Worm (Caenorhabditis elegans) whole organism, young adult: ENCODE measurements around the gene K06A9.1.

ENCODE experiments used
- F33H1.4 ChIP-seq: fragments of 200-800 bp; sonication (Bioruptor generic); IDR thresholded peaks from 2 replicates; pipeline ENCODE4 v1.3.6; 2022; ENCODE audit warnings: missing genetic modification reagents, missing genetic modification characterization, missing compliant biosample characterization
- F37B4.10 ChIP-seq: fragments of 200-800 bp; sonication (Bioruptor generic); IDR thresholded peaks from 2 replicates; pipeline ENCODE4 v1.3.6; 2022; ENCODE audit warnings: missing genetic modification characterization, missing compliant biosample characterization
- F39B2.1 ChIP-seq: fragments of 200-800 bp; sonication (Bioruptor generic); IDR thresholded peaks from 2 replicates; pipeline ENCODE4 v1.3.6; 2022; ENCODE audit warnings: missing genetic modification reagents, missing genetic modification characterization, missing compliant biosample characterization
- F55B11.4 ChIP-seq: sonication (generic microtip); optimal IDR thresholded peaks from 2 replicates; lab custom pipeline; 2016; ENCODE audit warnings: missing compliant biosample characterization, missing genetic modification characterization, borderline replicate concordance; ENCODE audit not compliant: insufficient read depth
- F57C9.4 ChIP-seq: sonication (generic microtip); optimal IDR thresholded peaks from 2 replicates; lab custom pipeline; 2017; ENCODE audit warnings: mild to moderate bottlenecking, missing genetic modification characterization, missing compliant biosample characterization
- T07F8.4 ChIP-seq: sonication (generic microtip); optimal IDR thresholded peaks from 2 replicates; lab custom pipeline; 2016; ENCODE audit warnings: mild to moderate bottlenecking, missing genetic modification characterization, moderate library complexity, missing compliant biosample characterization
- Y56A3A.18 ChIP-seq: fragments of 200-800 bp; sonication (Bioruptor generic); IDR thresholded peaks from 2 replicates; pipeline ENCODE4 v1.3.6; 2022; ENCODE audit warnings: missing genetic modification reagents, missing genetic modification characterization, missing compliant biosample characterization
- ama-1 ChIP-seq, 3 experiments: fragments of 150-350 bp in 1 of 3; sonication (generic microtip) in 2 of 3; optimal IDR thresholded peaks; 2 replicates each; lab custom pipeline; 2014 to 2018; ENCODE audit warnings: missing biosample characterization in 2 of 3, missing genetic modification characterization in 2 of 3, missing genetic modification reagents in 2 of 3
- bed-1 ChIP-seq: fragments of 200-800 bp; sonication (Bioruptor generic); IDR thresholded peaks from 2 replicates; pipeline ENCODE4 v1.3.6; 2022; ENCODE audit warnings: missing genetic modification reagents, missing genetic modification characterization, missing compliant biosample characterization
- cebp-1 ChIP-seq, 2 experiments: fragments of 200-800 bp in 1 of 2; sonication (Bioruptor generic) in 1 of 2; sonication (generic microtip) in 1 of 2; IDR thresholded peaks in 1 of 2; optimal IDR thresholded peaks in 1 of 2; 2 replicates each; pipeline versions ENCODE4 v1.3.6 to Lab custom; 2017 to 2022; ENCODE audit warnings: missing compliant biosample characterization in 2 of 2, missing genetic modification characterization in 2 of 2, mild to moderate bottlenecking in 1 of 2, missing genetic modification reagents in 1 of 2, moderate library complexity in 1 of 2
- ceh-100 ChIP-seq: fragments of 200-800 bp; sonication (Bioruptor generic); IDR thresholded peaks from 2 replicates; pipeline ENCODE4 v1.3.6; 2022; ENCODE audit warnings: missing genetic modification reagents, missing genetic modification characterization, missing compliant biosample characterization
- ceh-40 ChIP-seq: fragments of 200-800 bp; sonication (Bioruptor generic); IDR thresholded peaks from 2 replicates; pipeline ENCODE4 v1.3.6; 2022; ENCODE audit warnings: missing genetic modification characterization, missing compliant biosample characterization
- ceh-91 ChIP-seq: fragments of 200-800 bp; sonication (Bioruptor generic); IDR thresholded peaks from 2 replicates; pipeline ENCODE4 v1.3.6; 2022; ENCODE audit warnings: missing genetic modification reagents, missing genetic modification characterization, missing compliant biosample characterization
- dox-1 ChIP-seq: fragments of 200-800 bp; sonication (Bioruptor generic); IDR thresholded peaks from 2 replicates; pipeline ENCODE4 v1.3.6; 2022; ENCODE audit warnings: missing genetic modification reagents, missing genetic modification characterization, missing compliant biosample characterization
- egl-44 ChIP-seq: fragments of 200-800 bp; sonication (Bioruptor generic); IDR thresholded peaks from 2 replicates; pipeline ENCODE4 v1.3.6; 2022; ENCODE audit warnings: missing genetic modification reagents, missing genetic modification characterization, missing compliant biosample characterization
- fkh-3 ChIP-seq: sonication (generic microtip); optimal IDR thresholded peaks from 2 replicates; lab custom pipeline; 2016; ENCODE audit warnings: mild to moderate bottlenecking, missing genetic modification characterization, missing compliant biosample characterization
- hlh-12 ChIP-seq: sonication (generic microtip); optimal IDR thresholded peaks from 2 replicates; lab custom pipeline; 2016; ENCODE audit warnings: missing genetic modification characterization, missing compliant biosample characterization
- hmg-20 ChIP-seq: fragments of 200-800 bp; sonication (Bioruptor generic); IDR thresholded peaks from 2 replicates; pipeline ENCODE4 v1.3.6; 2022; ENCODE audit warnings: missing genetic modification reagents, missing genetic modification characterization, missing compliant biosample characterization
- lag-1 ChIP-seq: fragments of 200-800 bp; sonication (Bioruptor generic); IDR thresholded peaks from 2 replicates; pipeline ENCODE4 v1.3.6; 2022; ENCODE audit warnings: missing genetic modification reagents, missing genetic modification characterization, missing compliant biosample characterization
- lin-26 ChIP-seq: fragments of 200-800 bp; sonication (Bioruptor generic); IDR thresholded peaks from 2 replicates; pipeline ENCODE4 v1.3.6; 2022; ENCODE audit warnings: missing genetic modification reagents, missing genetic modification characterization, missing compliant biosample characterization
- lin-40 ChIP-seq: sonication (generic microtip); optimal IDR thresholded peaks from 2 replicates; lab custom pipeline; 2016; ENCODE audit warnings: missing genetic modification characterization, mild to moderate bottlenecking, missing compliant biosample characterization, missing genotype, missing genetic modification reagents
- lin-54 ChIP-seq: fragments of 200-800 bp; sonication (Bioruptor generic); optimal IDR thresholded peaks from 2 replicates; lab custom pipeline; 2018; ENCODE audit warnings: mild to moderate bottlenecking, missing genetic modification characterization, missing compliant biosample characterization
- lir-1 ChIP-seq: fragments of 200-800 bp; sonication (Bioruptor generic); conservative IDR thresholded peaks from 2 replicates; pipeline ENCODE4 v1.3.6; 2022; ENCODE audit warnings: missing genetic modification reagents, missing genetic modification characterization, missing compliant biosample characterization
- lsy-27 ChIP-seq: sonication (generic microtip); optimal IDR thresholded peaks from 2 replicates; lab custom pipeline; 2017; ENCODE audit warnings: missing genetic modification characterization, mild to moderate bottlenecking, missing compliant biosample characterization, antibody characterized with exemption, missing genotype, borderline replicate concordance; ENCODE audit not compliant: insufficient read depth
- madf-10 ChIP-seq: sonication (generic microtip); optimal IDR thresholded peaks from 2 replicates; lab custom pipeline; 2016; ENCODE audit warnings: mild to moderate bottlenecking, missing genetic modification characterization, missing compliant biosample characterization
- madf-8 ChIP-seq: fragments of 200-800 bp; sonication (Bioruptor generic); conservative IDR thresholded peaks from 2 replicates; pipeline ENCODE4 v1.3.6; 2022; ENCODE audit warnings: missing genetic modification reagents, missing genetic modification characterization, missing compliant biosample characterization
- nfya-2 ChIP-seq: fragments of 200-800 bp; sonication (Bioruptor generic); IDR thresholded peaks from 2 replicates; pipeline ENCODE4 v1.3.6; 2022; ENCODE audit warnings: missing genetic modification reagents, missing genetic modification characterization, missing compliant biosample characterization
- nfyb-1 ChIP-seq: fragments of 200-800 bp; sonication (Bioruptor generic); IDR thresholded peaks from 2 replicates; pipeline ENCODE4 v1.3.6; 2022; ENCODE audit warnings: missing genetic modification reagents, missing genetic modification characterization, missing compliant biosample characterization
- pbrm-1 ChIP-seq: fragments of 200-800 bp; sonication (Bioruptor generic); IDR thresholded peaks from 2 replicates; pipeline ENCODE4 v1.3.6; 2022; ENCODE audit warnings: missing genetic modification reagents, missing genetic modification characterization, missing compliant biosample characterization
- rcor-1 ChIP-seq: fragments of 200-800 bp; sonication (Bioruptor generic); IDR thresholded peaks from 2 replicates; pipeline ENCODE4 v1.3.6; 2022; ENCODE audit warnings: missing genetic modification reagents, missing genetic modification characterization, missing compliant biosample characterization
- rec-8 ChIP-seq, 2 experiments: sonication (generic microtip); optimal IDR thresholded peaks; 2 replicates each; lab custom pipeline; 2016; ENCODE audit warnings: mild to moderate bottlenecking in 2 of 2, missing genetic modification characterization in 2 of 2, missing genetic modification reagents in 2 of 2, missing genotype in 2 of 2, missing biosample characterization in 1 of 2, missing compliant biosample characterization in 1 of 2, moderate library complexity in 1 of 2
- snpc-1.3 ChIP-seq: sonication (generic microtip); optimal IDR thresholded peaks from 2 replicates; lab custom pipeline; 2017; ENCODE audit warnings: missing genetic modification characterization, mild to moderate bottlenecking, missing compliant biosample characterization, antibody characterized with exemption, moderate library complexity, missing genotype, missing genetic modification reagents; ENCODE audit not compliant: insufficient read depth
- snpc-3.4 ChIP-seq: sonication (generic microtip); optimal IDR thresholded peaks from 2 replicates; lab custom pipeline; 2017; ENCODE audit warnings: missing genetic modification characterization, mild to moderate bottlenecking, missing compliant biosample characterization, antibody characterized with exemption, moderate library complexity, missing genotype, missing genetic modification reagents
- sptf-2 ChIP-seq: fragments of 200-800 bp; sonication (Bioruptor generic); optimal IDR thresholded peaks from 2 replicates; lab custom pipeline; 2018; ENCODE audit warnings: mild to moderate bottlenecking, missing genetic modification characterization, missing compliant biosample characterization
- tbp1 ChIP-seq: fragments of 200-800 bp; sonication (Bioruptor generic); optimal IDR thresholded peaks from 2 replicates; lab custom pipeline; 2018; ENCODE audit warnings: mild to moderate bottlenecking, missing genetic modification characterization, missing compliant biosample characterization
- tlf-1 ChIP-seq: fragments of 200-800 bp; sonication (Bioruptor generic); optimal IDR thresholded peaks from 2 replicates; lab custom pipeline; 2018; ENCODE audit warnings: mild to moderate bottlenecking, missing genetic modification characterization, missing compliant biosample characterization
- unc-62 ChIP-seq: fragments of 150-350 bp; optimal IDR thresholded peaks from 2 replicates; lab custom pipeline; 2014; ENCODE audit warnings: missing biosample characterization, missing genetic modification reagents, missing genetic modification characterization
- xnd-1 ChIP-seq: sonication (generic microtip); optimal IDR thresholded peaks from 2 replicates; lab custom pipeline; 2016; ENCODE audit warnings: missing genotype, missing genetic modification reagents, missing genetic modification characterization, missing compliant biosample characterization
- zim-3 ChIP-seq: sonication (generic microtip); optimal IDR thresholded peaks from 2 replicates; lab custom pipeline; 2017; ENCODE audit warnings: mild to moderate bottlenecking, missing genetic modification characterization, moderate library complexity, missing compliant biosample characterization
- ztf-18 ChIP-seq: sonication (generic microtip); optimal IDR thresholded peaks from 2 replicates; lab custom pipeline; 2016; ENCODE audit warnings: missing genotype, mild to moderate bottlenecking, missing genetic modification characterization, missing compliant biosample characterization
- ztf-22 ChIP-seq: fragments of 200-800 bp; sonication (Bioruptor generic); optimal IDR thresholded peaks from 2 replicates; lab custom pipeline; 2018; ENCODE audit warnings: mild to moderate bottlenecking, missing genetic modification characterization, moderate library complexity, missing compliant biosample characterization
- ztf-25 ChIP-seq: fragments of 200-800 bp; sonication (Bioruptor generic); IDR thresholded peaks from 2 replicates; pipeline ENCODE4 v1.3.6; 2022; ENCODE audit warnings: missing genetic modification reagents, missing genetic modification characterization, missing compliant biosample characterization
- ztf-26 ChIP-seq: sonication (generic microtip); optimal IDR thresholded peaks from 2 replicates; lab custom pipeline; 2017; ENCODE audit warnings: missing genetic modification characterization, missing compliant biosample characterization
- ztf-6 ChIP-seq: fragments of 200-800 bp; sonication (Bioruptor generic); IDR thresholded peaks from 2 replicates; pipeline ENCODE4 v1.3.6; 2022; ENCODE audit warnings: missing genetic modification reagents, missing genetic modification characterization, missing compliant biosample characterization

The K06A9.1 gene

DNA sequence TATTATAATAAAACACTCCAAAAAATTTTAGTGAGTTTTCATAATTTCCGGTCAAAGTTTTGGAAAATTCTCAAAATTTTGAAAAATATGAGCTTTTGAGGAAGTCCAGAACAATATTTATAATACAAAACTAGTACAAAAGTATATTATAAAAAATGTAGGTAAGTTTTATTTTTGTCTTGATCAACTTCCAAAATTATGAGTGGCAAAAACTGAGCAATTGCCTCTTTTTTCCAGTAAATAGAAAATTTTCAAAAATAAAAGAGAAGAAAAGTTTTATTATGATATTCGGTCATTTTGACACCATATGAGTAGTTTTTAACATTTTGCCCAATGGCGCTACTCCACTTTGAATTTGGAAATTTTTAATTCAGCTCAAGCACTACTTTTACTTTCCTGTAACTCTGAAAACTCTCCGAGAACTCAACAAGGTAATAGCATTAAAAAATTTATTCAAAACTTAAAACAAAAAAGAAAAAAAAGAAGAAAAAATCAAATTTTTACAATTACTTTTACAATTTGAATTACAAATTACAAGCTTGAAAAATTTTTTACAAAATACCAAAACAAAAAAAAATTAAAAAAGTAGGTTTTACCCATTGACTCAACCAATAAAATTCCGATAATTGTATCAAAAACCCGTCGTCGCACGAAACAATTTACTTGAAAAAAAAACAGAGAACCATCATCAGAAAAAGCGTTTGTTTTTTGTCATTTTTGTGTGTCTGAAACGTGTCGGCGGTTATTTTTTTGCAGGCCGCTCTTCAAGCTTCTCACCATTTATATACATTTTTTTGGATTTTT lies 43.4 kb upstream of the K06A9.1 start (continued):
- TF ChIP-seq cebp-1 (GFP tag; IDR thresholded peaks at IDR 0.05; lab: Robert Waterston, UW) (peak; percentile 85), cebp-1 (tag; optimal IDR thresholded peaks at IDR 0.05; lab: Kevin White, UChicago) (peak; percentile 86), rcor-1 (peak; percentile 74), madf-8 (no peak), lin-26 (GFP tag; lab: Robert Waterston, UW) (no peak), nfyb-1 (peak; percentile 92), ceh-91 (GFP tag; lab: Robert Waterston, UW) (peak; percentile 39; the same call in 1 of the 2 replicates), madf-10 (no peak), tlf-1 (GFP tag; lab: Kevin White, UChicago) (peak; percentile 80), ceh-100 (GFP tag; lab: Robert Waterston, UW) (peak; percentile 64; the same call in 1 of the 2 replicates), ztf-6 (peak; percentile 47; the same call in 1 of the 2 replicates), snpc-1.3 (tag; lab: Kevin White, UChicago) (no peak), lin-54 (GFP tag; lab: Kevin White, UChicago) (no peak), Y56A3A.18 (GFP tag; lab: Robert Waterston, UW) (peak; percentile 89), F37B4.10 (GFP tag; lab: Robert Waterston, UW) (no peak), F39B2.1 (GFP tag; lab: Robert Waterston, UW) (no peak), lin-40 (tag; lab: Kevin White, UChicago) (no peak), hmg-20 (no peak; the same call in 1 of the 2 replicates), tbp1 (peak; percentile 24), ztf-18 (tag; lab: Kevin White, UChicago) (no peak), snpc-3.4 (tag; lab: Kevin White, UChicago) (no peak), rec-8 (tag; optimal IDR thresholded peaks at IDR 0.05; lab: Kevin White, UChicago) (no peak), F57C9.4 (tag; lab: Kevin White, UChicago) (peak; percentile 85), ztf-25 (peak; percentile 72; the same call in 1 of the 2 replicates), ztf-22 (GFP tag; lab: Kevin White, UChicago) (peak; percentile 26), ama-1 (optimal IDR thresholded peaks at IDR 0.05; lab: Kevin White, UChicago) (no peak), ama-1 (GFP tag; optimal IDR thresholded peaks at IDR 0.05; lab: Kevin White, UChicago) (no peak), xnd-1 (tag; lab: Kevin White, UChicago) (no peak), lag-1 (GFP tag; lab: Robert Waterston, UW) (0 out of 2 replicates have a peak, but pooled peaks have one; percentile 80), hlh-12 (tag; lab: Kevin White, UChicago) (no peak), ceh-40 (peak; percentile 29; the same call in 1 of the 2 replicates), ztf-26 (tag; lab: Kevin White, UChicago) (peak; percentile 40), egl-44 (GFP tag; lab: Robert Waterston, UW) (peak; percentile 8; the same call in 1 of the 2 replicates), F33H1.4 (GFP tag; lab: Robert Waterston, UW) (0 out of 2 replicates have a peak, but pooled peaks have one; percentile 5), nfya-2 (GFP tag; lab: Robert Waterston, UW) (no peak), sptf-2 (no peak), lir-1 (GFP tag; lab: Robert Waterston, UW) (peak; percentile 47; the same call in 1 of the 2 replicates), bed-1 (GFP tag; lab: Robert Waterston, UW) (no peak; the same call in 1 of the 2 replicates), T07F8.4 (no peak), unc-62 (GFP tag; lab: Kevin White, UChicago) (no peak), dox-1 (GFP tag; lab: Robert Waterston, UW) (0 out of 2 replicates have a peak, but pooled peaks have one; percentile 34), F55B11.4 (tag; lab: Kevin White, UChicago) (no peak), pbrm-1 (GFP tag; lab: Robert Waterston, UW) (peak; percentile 52; the same call in 1 of the 2 replicates), fkh-3 (tag; lab: Kevin White, UChicago) (peak; percentile 29), lsy-27 (tag; lab: Kevin White, UChicago) (no peak), zim-3 (tag; lab: Kevin White, UChicago) (peak; percentile 52)
